Worm (Caenorhabditis elegans) whole organism, L2 larva: ENCODE data around the gene cpsf-3.
A peak's percentile ranks its signal among the peaks of the same experiment; 100 is the strongest.

Experiments
- C34F6.9 ChIP-seq: fragments of 150-350 bp; optimal IDR thresholded peaks from 2 replicates; lab custom pipeline; 2014; ENCODE audit warnings: missing biosample characterization, missing genetic modification characterization
- F13H6.1 ChIP-seq: sonication (generic microtip); optimal IDR thresholded peaks from 2 replicates; lab custom pipeline; 2016; ENCODE audit warnings: missing genetic modification characterization, missing compliant biosample characterization
- R02D3.7 ChIP-seq: fragments of 150-350 bp; optimal IDR thresholded peaks from 2 replicates; lab custom pipeline; 2014; ENCODE audit warnings: missing biosample characterization, missing genetic modification characterization
- Y55F3AM.14 ChIP-seq: fragments of 200-800 bp; sonication (Bioruptor generic); optimal IDR thresholded peaks from 2 replicates; lab custom pipeline; 2018; ENCODE audit warnings: mild to moderate bottlenecking, missing genetic modification characterization, missing compliant biosample characterization
- ZK546.5 ChIP-seq: sonication (generic microtip); optimal IDR thresholded peaks from 2 replicates; lab custom pipeline; 2017; ENCODE audit warnings: missing biosample characterization, missing genetic modification characterization
- alr-1 ChIP-seq: fragments of 150-350 bp; optimal IDR thresholded peaks from 2 replicates; lab custom pipeline; 2014; ENCODE audit warnings: missing biosample characterization, missing genetic modification characterization
- ama-1 ChIP-seq: fragments of 150-350 bp; optimal IDR thresholded peaks from 2 replicates; lab custom pipeline; 2018; ENCODE audit warnings: inconsistent platforms
- blmp-1 ChIP-seq: sonication (generic microtip); optimal IDR thresholded peaks from 2 replicates; lab custom pipeline; 2017; ENCODE audit warnings: missing genetic modification characterization, mild to moderate bottlenecking, missing compliant biosample characterization, antibody characterized with exemption, moderate library complexity; ENCODE audit not compliant: insufficient read depth
- ceh-16 ChIP-seq: fragments of 150-350 bp; optimal IDR thresholded peaks from 2 replicates; lab custom pipeline; 2014; ENCODE audit warnings: missing biosample characterization, missing genetic modification characterization
- ceh-82 ChIP-seq: fragments of 150-350 bp; optimal IDR thresholded peaks from 2 replicates; lab custom pipeline; 2014; ENCODE audit warnings: missing biosample characterization, missing genetic modification characterization
- crh-2 ChIP-seq: sonication (generic microtip); optimal IDR thresholded peaks from 2 replicates; lab custom pipeline; 2017; ENCODE audit warnings: missing biosample characterization, missing genetic modification characterization
- egl-27 ChIP-seq: sonication (generic microtip); optimal IDR thresholded peaks from 3 replicates; lab custom pipeline; 2017; ENCODE audit warnings: missing biosample characterization, missing genetic modification reagents, missing genetic modification characterization
- elt-1 ChIP-seq: fragments of 150-350 bp; optimal IDR thresholded peaks from 2 replicates; lab custom pipeline; 2014; ENCODE audit warnings: missing biosample characterization, missing genetic modification characterization
- elt-3 ChIP-seq: sonication (generic microtip); optimal IDR thresholded peaks from 2 replicates; lab custom pipeline; 2017; ENCODE audit warnings: missing biosample characterization, missing genetic modification characterization
- fos-1 ChIP-seq: fragments of 150-350 bp; optimal IDR thresholded peaks from 2 replicates; lab custom pipeline; 2014; ENCODE audit warnings: missing biosample characterization, missing genetic modification characterization
- gmeb-1 ChIP-seq: fragments of 150-350 bp; optimal IDR thresholded peaks from 2 replicates; lab custom pipeline; 2014; ENCODE audit warnings: missing biosample characterization, missing genetic modification characterization
- lin-11 ChIP-seq: fragments of 150-350 bp; sonication (generic microtip); optimal IDR thresholded peaks from 2 replicates; lab custom pipeline; 2014; ENCODE audit warnings: missing biosample characterization, missing genetic modification characterization, inconsistent platforms, mixed read lengths
- lin-13 ChIP-seq: fragments of 150-350 bp; optimal IDR thresholded peaks from 2 replicates; lab custom pipeline; 2014; ENCODE audit warnings: missing biosample characterization, missing genetic modification reagents, missing genetic modification characterization
- lsy-2 ChIP-seq, 2 experiments: fragments of 150-350 bp in 1 of 2; sonication (generic microtip) in 1 of 2; optimal IDR thresholded peaks; 2 replicates each; lab custom pipeline; 2014 to 2017; ENCODE audit warnings: missing biosample characterization in 2 of 2, missing genetic modification characterization in 2 of 2
- mab-5 ChIP-seq: fragments of 150-350 bp; optimal IDR thresholded peaks from 2 replicates; lab custom pipeline; 2014; ENCODE audit warnings: missing biosample characterization, missing genetic modification characterization
- nhr-10 ChIP-seq: sonication (generic microtip); optimal IDR thresholded peaks from 2 replicates; lab custom pipeline; 2017; ENCODE audit warnings: missing biosample characterization, missing genetic modification characterization
- nhr-11 ChIP-seq: fragments of 150-350 bp; optimal IDR thresholded peaks from 2 replicates; lab custom pipeline; 2014; ENCODE audit warnings: missing biosample characterization, missing genetic modification characterization
- nhr-12 ChIP-seq: fragments of 150-350 bp; optimal IDR thresholded peaks from 2 replicates; lab custom pipeline; 2014; ENCODE audit warnings: missing biosample characterization, missing genetic modification characterization
- nhr-129 ChIP-seq: fragments of 150-350 bp; optimal IDR thresholded peaks from 2 replicates; lab custom pipeline; 2014; ENCODE audit warnings: missing biosample characterization, missing genetic modification characterization
- nhr-21 ChIP-seq: fragments of 150-350 bp; optimal IDR thresholded peaks from 2 replicates; lab custom pipeline; 2014; ENCODE audit warnings: missing biosample characterization, missing genetic modification characterization
- nhr-237 ChIP-seq: fragments of 150-350 bp; optimal IDR thresholded peaks from 2 replicates; lab custom pipeline; 2014; ENCODE audit warnings: missing biosample characterization, missing genetic modification characterization
- nhr-25 ChIP-seq: fragments of 150-350 bp; sonication (generic microtip); optimal IDR thresholded peaks from 3 replicates; lab custom pipeline; 2014; ENCODE audit warnings: missing biosample characterization, missing genetic modification characterization
- nhr-6 ChIP-seq: fragments of 150-350 bp; optimal IDR thresholded peaks from 2 replicates; lab custom pipeline; 2014; ENCODE audit warnings: missing biosample characterization, missing genetic modification characterization
- nhr-77 ChIP-seq: fragments of 150-350 bp; optimal IDR thresholded peaks from 2 replicates; lab custom pipeline; 2014; ENCODE audit warnings: missing biosample characterization, missing genetic modification characterization
- peb-1 ChIP-seq: fragments of 150-350 bp; optimal IDR thresholded peaks from 2 replicates; lab custom pipeline; 2014; ENCODE audit warnings: missing biosample characterization, missing genetic modification characterization
- sem-4 ChIP-seq: fragments of 150-350 bp; optimal IDR thresholded peaks from 2 replicates; lab custom pipeline; 2014; ENCODE audit warnings: missing biosample characterization, missing genetic modification reagents, missing genetic modification characterization
- skn-1 ChIP-seq: sonication (generic microtip); optimal IDR thresholded peaks from 2 replicates; lab custom pipeline; 2017; ENCODE audit warnings: missing biosample characterization, missing genetic modification characterization
- sma-3 ChIP-seq: sonication (generic microtip); optimal IDR thresholded peaks from 2 replicates; lab custom pipeline; 2016; ENCODE audit warnings: missing genetic modification reagents, missing genetic modification characterization, missing compliant biosample characterization
- sma-9 ChIP-seq, 2 experiments: fragments of 150-350 bp in 1 of 2; sonication (generic microtip) in 1 of 2; optimal IDR thresholded peaks; 2 replicates each; lab custom pipeline; 2014 to 2016; ENCODE audit warnings: missing genetic modification characterization in 2 of 2, mild to moderate bottlenecking in 1 of 2, missing biosample characterization in 1 of 2, missing compliant biosample characterization in 1 of 2, missing genetic modification reagents in 1 of 2, moderate library complexity in 1 of 2
- snpc-4 ChIP-seq: fragments of 150-350 bp; optimal IDR thresholded peaks from 2 replicates; lab custom pipeline; 2014; ENCODE audit warnings: missing biosample characterization, missing genetic modification characterization
- unc-39 ChIP-seq: fragments of 150-350 bp; optimal IDR thresholded peaks from 2 replicates; lab custom pipeline; 2014; ENCODE audit warnings: missing biosample characterization, missing genetic modification characterization
- unc-55 ChIP-seq: fragments of 150-350 bp; sonication (generic microtip); optimal IDR thresholded peaks from 3 replicates; lab custom pipeline; 2014; ENCODE audit warnings: missing biosample characterization, missing genetic modification reagents, missing genetic modification characterization
- unc-62 ChIP-seq: fragments of 150-350 bp; optimal IDR thresholded peaks from 2 replicates; lab custom pipeline; 2014; ENCODE audit warnings: missing biosample characterization, missing genetic modification reagents, missing genetic modification characterization
- zag-1 ChIP-seq: fragments of 150-350 bp; optimal IDR thresholded peaks from 2 replicates; lab custom pipeline; 2014; ENCODE audit warnings: missing biosample characterization, missing genetic modification characterization
- ztf-1 ChIP-seq: fragments of 200-800 bp; sonication (Bioruptor generic); conservative IDR thresholded peaks from 2 replicates; pipeline ENCODE4 v1.3.6; 2022; ENCODE audit warnings: missing genetic modification characterization, missing compliant biosample characterization
- ztf-11 ChIP-seq: sonication (generic microtip); optimal IDR thresholded peaks from 2 replicates; lab custom pipeline; 2017; ENCODE audit warnings: missing biosample characterization, missing genetic modification characterization
- ztf-4 ChIP-seq: fragments of 150-350 bp; optimal IDR thresholded peaks from 2 replicates; lab custom pipeline; 2014; ENCODE audit warnings: missing biosample characterization, missing genetic modification characterization

The cpsf-3 gene

DNA sequence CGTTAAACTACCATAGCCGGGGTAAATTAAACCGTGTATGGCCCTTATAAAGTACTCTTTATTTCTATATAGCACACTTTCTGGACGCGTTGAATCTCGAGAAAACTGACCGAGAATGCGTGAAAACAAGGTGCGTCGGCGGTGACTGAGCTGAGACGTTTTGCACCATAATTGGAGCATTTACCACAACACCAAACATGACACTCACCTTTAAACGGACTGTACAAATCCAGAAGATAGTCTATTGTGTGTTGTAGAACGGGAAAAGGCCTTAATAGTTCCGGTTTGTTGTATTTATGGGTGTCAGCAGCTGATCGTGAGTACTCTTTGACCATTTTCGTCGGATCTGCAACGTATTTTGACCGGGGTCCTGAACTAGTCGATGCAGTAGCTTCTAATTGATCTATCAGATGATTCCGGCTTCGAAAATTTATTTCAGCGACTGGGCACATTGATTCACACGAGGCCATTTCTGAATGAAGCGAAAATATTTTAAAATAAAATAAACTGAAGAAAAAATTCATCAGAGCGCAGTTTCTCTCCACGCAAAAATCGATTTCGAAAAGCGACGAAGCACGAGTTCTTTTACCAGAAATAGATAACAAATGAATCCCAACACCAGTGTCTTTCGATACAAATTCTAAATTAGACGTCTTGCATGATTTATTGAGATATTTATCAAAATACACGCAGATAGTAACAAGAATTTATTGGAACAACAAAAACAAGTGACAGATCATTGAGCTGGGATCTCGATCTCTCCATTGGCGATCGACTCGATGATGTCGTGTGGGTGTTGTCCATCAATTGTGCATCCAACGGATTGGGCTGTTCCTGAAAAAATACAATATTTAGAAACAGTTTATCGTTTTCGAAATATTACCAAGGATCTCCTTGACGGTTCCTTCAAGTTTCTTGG lies 43.5 kb downstream of the cpsf-3 start, which contains the start of gene tag-115:
Gene tag-115 (minus strand): TSS at position 472 of the 919 bp plus-strand sequence.
- no peak for TF ChIP-seq ceh-16 (tag; lab: Kevin White, UChicago)
- TF ChIP-seq nhr-11 (tag; lab: Kevin White, UChicago), result no peak
- TF ChIP-seq nhr-10 (tag; lab: Kevin White, UChicago), result no peak
- peak; percentile 5 for TF ChIP-seq nhr-25 (tag; lab: Kevin White, UChicago)
- no peak for TF ChIP-seq sma-9 (GFP tag; optimal IDR thresholded peaks at IDR 0.05; lab: Kevin White, UChicago)
- TF ChIP-seq sma-9 (tag; optimal IDR thresholded peaks at IDR 0.05; lab: Kevin White, UChicago), result no peak
- TF ChIP-seq ama-1 (lab: Kevin White, UChicago), result peak; percentile 47
- no peak for TF ChIP-seq skn-1
- no peak for TF ChIP-seq ceh-82 (tag; lab: Kevin White, UChicago)
- no peak for TF ChIP-seq ztf-1
- TF ChIP-seq lin-13, result no peak
- TF ChIP-seq unc-55 (GFP tag; lab: Kevin White, UChicago), result peak; percentile 8
- no peak for TF ChIP-seq nhr-12
- TF ChIP-seq ztf-11 (tag; lab: Kevin White, UChicago), result no peak
- TF ChIP-seq alr-1 (tag; lab: Kevin White, UChicago), result no peak
- TF ChIP-seq elt-3, result no peak
- no peak for TF ChIP-seq crh-2 (tag; lab: Kevin White, UChicago)
- peak; percentile 38 for TF ChIP-seq C34F6.9 (tag; lab: Kevin White, UChicago)
- no peak for TF ChIP-seq elt-1 (tag; lab: Kevin White, UChicago)
- TF ChIP-seq ZK546.5 (tag; lab: Kevin White, UChicago), result no peak
- no peak for TF ChIP-seq unc-39
- TF ChIP-seq fos-1 (tag; lab: Kevin White, UChicago), result no peak
- peak in 1 of 2 experiments; percentile 23 for TF ChIP-seq lsy-2 (tag; optimal IDR thresholded peaks at IDR 0.05; lab: Kevin White, UChicago)
- TF ChIP-seq nhr-129 (tag; lab: Kevin White, UChicago), result no peak
- no peak for TF ChIP-seq F13H6.1 (tag; lab: Kevin White, UChicago)
- peak; percentile 1 for TF ChIP-seq nhr-21
- TF ChIP-seq unc-62 (GFP tag; lab: Kevin White, UChicago), result no peak
- peak; percentile 17 for TF ChIP-seq sma-3 (GFP tag; lab: Kevin White, UChicago)

DNA sequence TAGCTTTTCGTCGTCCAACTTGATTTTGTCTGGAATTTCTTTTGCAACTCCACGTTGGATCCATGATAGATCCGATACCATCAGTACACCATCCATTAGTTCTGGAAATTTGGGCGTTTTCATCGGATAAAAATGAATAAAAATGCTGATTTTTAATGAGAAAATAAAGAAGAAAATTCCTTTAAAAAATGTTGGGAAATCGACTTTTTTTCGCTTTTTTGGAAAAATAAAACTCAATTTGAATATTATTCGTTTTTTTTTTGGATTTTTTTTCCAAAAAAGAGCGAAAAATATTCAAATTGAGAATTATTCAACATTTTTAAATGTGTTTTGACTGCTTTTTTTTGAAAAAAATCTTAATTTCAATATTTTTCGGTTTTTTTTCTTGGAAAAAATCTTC lies 46.2 kb downstream of the cpsf-3 start, which contains the start of gene pwp-1:
Gene pwp-1 (minus strand): TSS at position 101 of the 400 bp plus-strand sequence.
- no peak for TF ChIP-seq gmeb-1 (tag; lab: Kevin White, UChicago)
- no peak for TF ChIP-seq snpc-4 (tag; lab: Kevin White, UChicago)
- no peak for TF ChIP-seq nhr-6 (tag; lab: Kevin White, UChicago)
- no peak for TF ChIP-seq fos-1 (tag; lab: Kevin White, UChicago)
- no peak for TF ChIP-seq egl-27 (tag; lab: Kevin White, UChicago)
- TF ChIP-seq nhr-25 (tag; lab: Kevin White, UChicago), result no peak
- no peak for TF ChIP-seq mab-5 (tag; lab: Kevin White, UChicago)
- no peak for TF ChIP-seq sem-4 (tag; lab: Kevin White, UChicago)
- no peak for TF ChIP-seq F13H6.1 (tag; lab: Kevin White, UChicago)
- no peak for TF ChIP-seq nhr-237
- no peak for TF ChIP-seq ceh-16 (tag; lab: Kevin White, UChicago)
- TF ChIP-seq unc-55 (GFP tag; lab: Kevin White, UChicago), result no peak

DNA sequence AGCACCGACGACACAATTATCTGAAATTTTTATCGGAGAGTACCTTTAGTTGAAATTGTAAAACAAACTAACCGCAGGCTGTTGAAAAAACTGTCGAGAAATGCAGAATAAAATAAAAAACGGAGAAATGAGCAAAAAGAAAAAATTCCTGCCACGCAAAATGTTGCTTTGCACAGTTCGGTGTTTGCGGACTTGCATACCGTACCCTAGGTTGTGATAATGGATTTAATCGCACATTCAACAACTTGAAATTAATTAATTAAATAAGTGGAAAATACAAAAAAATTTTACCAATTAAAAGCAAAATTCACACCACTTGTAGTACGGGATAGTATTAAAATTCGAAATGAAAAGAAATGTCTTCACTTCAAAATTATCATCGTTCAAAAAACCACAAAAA lies 51.3 kb downstream of the cpsf-3 start:
- peak; percentile 88 to 98 for TF ChIP-seq lsy-2 (tag; optimal IDR thresholded peaks at IDR 0.05; lab: Kevin White, UChicago)
- no peak for TF ChIP-seq nhr-21
- no peak for TF ChIP-seq nhr-237
- no peak for TF ChIP-seq ceh-82 (tag; lab: Kevin White, UChicago)
- no peak for TF ChIP-seq blmp-1 (tag; lab: Kevin White, UChicago)
- no peak for TF ChIP-seq mab-5 (tag; lab: Kevin White, UChicago)
- no peak for TF ChIP-seq F13H6.1 (tag; lab: Kevin White, UChicago)
- no peak for TF ChIP-seq snpc-4 (tag; lab: Kevin White, UChicago)
- no peak for TF ChIP-seq nhr-12
- TF ChIP-seq nhr-129 (tag; lab: Kevin White, UChicago), result peak; percentile 81
- no peak for TF ChIP-seq unc-62 (GFP tag; lab: Kevin White, UChicago)
- TF ChIP-seq ztf-4 (tag; lab: Kevin White, UChicago), result no peak
- no peak for TF ChIP-seq R02D3.7 (tag; lab: Kevin White, UChicago)
- no peak for TF ChIP-seq sma-3 (GFP tag; lab: Kevin White, UChicago)
- no peak for TF ChIP-seq peb-1 (tag; lab: Kevin White, UChicago)
- TF ChIP-seq ama-1 (lab: Kevin White, UChicago), result no peak
- no peak for TF ChIP-seq elt-1 (tag; lab: Kevin White, UChicago)
- no peak for TF ChIP-seq skn-1
- peak; percentile 9 for TF ChIP-seq fos-1 (tag; lab: Kevin White, UChicago)
- TF ChIP-seq nhr-77 (tag; lab: Kevin White, UChicago), result no peak
- TF ChIP-seq ztf-11 (tag; lab: Kevin White, UChicago), result no peak
- TF ChIP-seq unc-39, result no peak
- no peak for TF ChIP-seq zag-1 (tag; lab: Kevin White, UChicago)
- TF ChIP-seq C34F6.9 (tag; lab: Kevin White, UChicago), result peak; percentile 55
- TF ChIP-seq gmeb-1 (tag; lab: Kevin White, UChicago), result peak; percentile 5
- TF ChIP-seq sma-9 (GFP tag; optimal IDR thresholded peaks at IDR 0.05; lab: Kevin White, UChicago), result no peak
- no peak for TF ChIP-seq sma-9 (tag; optimal IDR thresholded peaks at IDR 0.05; lab: Kevin White, UChicago)
- TF ChIP-seq nhr-11 (tag; lab: Kevin White, UChicago), result no peak
- peak; percentile 73 for TF ChIP-seq unc-55 (GFP tag; lab: Kevin White, UChicago)
- no peak for TF ChIP-seq Y55F3AM.14 (GFP tag; lab: Kevin White, UChicago)
- TF ChIP-seq alr-1 (tag; lab: Kevin White, UChicago), result no peak
- TF ChIP-seq lin-13, result peak; percentile 60
- TF ChIP-seq lin-11 (tag; lab: Kevin White, UChicago), result no peak
- no peak for TF ChIP-seq elt-3
- TF ChIP-seq egl-27 (tag; lab: Kevin White, UChicago), result no peak
- TF ChIP-seq ceh-16 (tag; lab: Kevin White, UChicago), result no peak
